Worm (Caenorhabditis elegans) whole organism, L1 larva: Measurements from ENCODE around the gene his-32.

Experiments
- C16A3.4 ChIP-seq: fragments of 150-350 bp; optimal IDR thresholded peaks from 2 replicates; lab custom pipeline; 2014; ENCODE audit warnings: missing biosample characterization, missing genetic modification characterization
- C34B4.2 ChIP-seq: sonication (generic microtip); optimal IDR thresholded peaks from 2 replicates; lab custom pipeline; 2017; ENCODE audit warnings: mild to moderate bottlenecking, missing genetic modification characterization, missing compliant biosample characterization
- aha-1 ChIP-seq: fragments of 150-350 bp; optimal IDR thresholded peaks from 2 replicates; lab custom pipeline; 2014; ENCODE audit warnings: missing biosample characterization, missing genetic modification characterization
- ama-1 ChIP-seq: fragments of 150-350 bp; optimal IDR thresholded peaks from 2 replicates; lab custom pipeline; 2014
- ceh-63 ChIP-seq: fragments of 200-800 bp; sonication (Bioruptor generic); optimal IDR thresholded peaks from 2 replicates; lab custom pipeline; 2018; ENCODE audit warnings: mild to moderate bottlenecking, missing genetic modification characterization, missing compliant biosample characterization
- ceh-8 ChIP-seq: fragments of 200-800 bp; sonication (Bioruptor generic); optimal IDR thresholded peaks from 2 replicates; lab custom pipeline; 2018; ENCODE audit warnings: mild to moderate bottlenecking, missing genetic modification characterization, moderate library complexity, missing compliant biosample characterization
- ceh-88 ChIP-seq: fragments of 200-800 bp; sonication (Bioruptor generic); IDR thresholded peaks from 2 replicates; pipeline ENCODE4 v1.3.6; 2022; ENCODE audit warnings: missing genetic modification characterization, missing compliant biosample characterization
- ces-1 ChIP-seq: fragments of 150-350 bp; optimal IDR thresholded peaks from 2 replicates; lab custom pipeline; 2014; ENCODE audit warnings: missing biosample characterization, missing genetic modification reagents, missing genetic modification characterization
- dpl-1 ChIP-seq, 3 experiments: fragments of 150-350 bp in 2 of 3; sonication (generic microtip) in 1 of 3; optimal IDR thresholded peaks; 2 replicates each; lab custom pipeline; 2014 to 2017; ENCODE audit warnings: missing biosample characterization in 3 of 3, missing genetic modification characterization in 3 of 3, missing genetic modification reagents in 3 of 3
- dsc-1 ChIP-seq: sonication (generic microtip); optimal IDR thresholded peaks from 2 replicates; lab custom pipeline; 2016; ENCODE audit warnings: mild to moderate bottlenecking, missing genetic modification characterization, missing compliant biosample characterization
- egl-13 ChIP-seq: sonication (generic microtip); optimal IDR thresholded peaks from 2 replicates; lab custom pipeline; 2016; ENCODE audit warnings: missing genotype, missing genetic modification reagents, missing genetic modification characterization, missing compliant biosample characterization
- elt-3 ChIP-seq, 6 experiments: fragments of 150-350 bp in 1 of 6; sonication (generic microtip); optimal IDR thresholded peaks; 2 replicates each; lab custom pipeline; 2017 to 2018; ENCODE audit warnings: missing biosample characterization in 6 of 6, missing genetic modification characterization in 6 of 6, inconsistent platforms in 1 of 6
- ets-5 ChIP-seq: fragments of 200-800 bp; sonication (Bioruptor generic); IDR thresholded peaks from 2 replicates; pipeline ENCODE4 v1.3.6; 2022; ENCODE audit warnings: missing genetic modification characterization, missing compliant biosample characterization
- fos-1 ChIP-seq: fragments of 150-350 bp; optimal IDR thresholded peaks from 2 replicates; lab custom pipeline; 2014; ENCODE audit warnings: missing biosample characterization, missing genetic modification characterization
- hpl-2 ChIP-seq: fragments of 150-350 bp; optimal IDR thresholded peaks from 2 replicates; lab custom pipeline; 2014; ENCODE audit warnings: missing biosample characterization, missing genetic modification reagents, missing genetic modification characterization
- irx-1 ChIP-seq: sonication (generic microtip); optimal IDR thresholded peaks from 2 replicates; lab custom pipeline; 2016; ENCODE audit warnings: missing genetic modification characterization, missing compliant biosample characterization
- lin-14 ChIP-seq: fragments of 200-800 bp; sonication (Bioruptor generic); optimal IDR thresholded peaks from 2 replicates; lab custom pipeline; 2018; ENCODE audit warnings: mild to moderate bottlenecking, missing genetic modification characterization, moderate library complexity, missing compliant biosample characterization
- lin-39 ChIP-seq: fragments of 150-350 bp; optimal IDR thresholded peaks from 2 replicates; lab custom pipeline; 2014; ENCODE audit warnings: missing biosample characterization, missing genetic modification reagents, missing genetic modification characterization
- lir-3 ChIP-seq: sonication (generic microtip); optimal IDR thresholded peaks from 2 replicates; lab custom pipeline; 2016; ENCODE audit warnings: mild to moderate bottlenecking, missing genetic modification characterization, moderate library complexity, missing compliant biosample characterization; ENCODE audit not compliant: poor library complexity
- lsy-2 ChIP-seq, 2 experiments: fragments of 150-350 bp; optimal IDR thresholded peaks; 2 replicates each; lab custom pipeline; 2014; ENCODE audit warnings: missing biosample characterization in 2 of 2, missing genetic modification characterization in 2 of 2
- mdl-1 ChIP-seq, 2 experiments: fragments of 150-350 bp; optimal IDR thresholded peaks; 2 replicates each; lab custom pipeline; 2014 to 2017; ENCODE audit warnings: missing biosample characterization in 2 of 2, missing genetic modification characterization in 2 of 2, inconsistent platforms in 1 of 2
- mef-2 ChIP-seq: fragments of 150-350 bp; optimal IDR thresholded peaks from 2 replicates; lab custom pipeline; 2014; ENCODE audit warnings: missing biosample characterization, missing genetic modification characterization
- nhr-12 ChIP-seq: sonication (generic microtip); optimal IDR thresholded peaks from 2 replicates; lab custom pipeline; 2017; ENCODE audit warnings: missing biosample characterization, missing genetic modification characterization
- nhr-28 ChIP-seq: fragments of 150-350 bp; optimal IDR thresholded peaks from 2 replicates; lab custom pipeline; 2014; ENCODE audit warnings: missing biosample characterization, missing genetic modification characterization
- nhr-47 ChIP-seq: sonication (generic microtip); optimal IDR thresholded peaks from 2 replicates; lab custom pipeline; 2016; ENCODE audit warnings: mild to moderate bottlenecking, missing genetic modification characterization, moderate library complexity, missing compliant biosample characterization
- nhr-76 ChIP-seq: sonication (generic microtip); optimal IDR thresholded peaks from 2 replicates; lab custom pipeline; 2017; ENCODE audit warnings: missing biosample characterization, missing genetic modification characterization
- nhr-84 ChIP-seq: sonication (generic microtip); optimal IDR thresholded peaks from 2 replicates; lab custom pipeline; 2017; ENCODE audit warnings: missing biosample characterization, missing genetic modification characterization
- pag-3 ChIP-seq: sonication (generic microtip); optimal IDR thresholded peaks from 2 replicates; lab custom pipeline; 2017; ENCODE audit warnings: missing genetic modification characterization, mild to moderate bottlenecking, missing compliant biosample characterization, antibody characterized with exemption, borderline replicate concordance; ENCODE audit not compliant: insufficient read depth
- pax-3 ChIP-seq: fragments of 200-800 bp; sonication (Bioruptor generic); optimal IDR thresholded peaks from 2 replicates; lab custom pipeline; 2018; ENCODE audit warnings: mild to moderate bottlenecking, missing genetic modification characterization, moderate library complexity, missing compliant biosample characterization
- pqm-1 ChIP-seq: sonication (generic microtip); optimal IDR thresholded peaks from 3 replicates; lab custom pipeline; 2017; ENCODE audit warnings: missing biosample characterization, missing genetic modification characterization
- skn-1 ChIP-seq: fragments of 150-350 bp; optimal IDR thresholded peaks from 2 replicates; lab custom pipeline; 2014; ENCODE audit warnings: missing biosample characterization, missing genetic modification characterization
- snpc-4 ChIP-seq: fragments of 150-350 bp; optimal IDR thresholded peaks from 2 replicates; lab custom pipeline; 2014; ENCODE audit warnings: missing biosample characterization, missing genetic modification characterization
- snu-23 ChIP-seq: sonication (generic microtip); optimal IDR thresholded peaks from 2 replicates; lab custom pipeline; 2016; ENCODE audit warnings: missing genetic modification characterization, missing compliant biosample characterization
- sox-4 ChIP-seq: sonication (generic microtip); optimal IDR thresholded peaks from 2 replicates; lab custom pipeline; 2016; ENCODE audit warnings: missing genetic modification characterization, missing compliant biosample characterization
- sup-37 ChIP-seq: fragments of 200-800 bp; sonication (Bioruptor generic); optimal IDR thresholded peaks from 2 replicates; lab custom pipeline; 2018; ENCODE audit warnings: mild to moderate bottlenecking, missing genetic modification characterization, missing compliant biosample characterization
- tbx-2 ChIP-seq: sonication (generic microtip); optimal IDR thresholded peaks from 2 replicates; lab custom pipeline; 2016; ENCODE audit warnings: missing genetic modification characterization, missing compliant biosample characterization
- tlp-1 ChIP-seq: fragments of 150-350 bp; optimal IDR thresholded peaks from 2 replicates; lab custom pipeline; 2014; ENCODE audit warnings: missing biosample characterization, missing genetic modification characterization
- unc-30 ChIP-seq: sonication (generic microtip); optimal IDR thresholded peaks from 2 replicates; lab custom pipeline; 2017; ENCODE audit warnings: missing biosample characterization, missing genetic modification characterization
- unc-86 ChIP-seq: sonication (generic microtip); optimal IDR thresholded peaks from 2 replicates; lab custom pipeline; 2016; ENCODE audit warnings: missing genetic modification characterization, missing compliant biosample characterization
- xbp-1 ChIP-seq: sonication (generic microtip); optimal IDR thresholded peaks from 2 replicates; lab custom pipeline; 2016; ENCODE audit warnings: missing genetic modification characterization, missing compliant biosample characterization
- zag-1 ChIP-seq: fragments of 150-350 bp; optimal IDR thresholded peaks from 2 replicates; lab custom pipeline; 2014; ENCODE audit warnings: missing biosample characterization, missing genetic modification characterization
- ztf-4 ChIP-seq: fragments of 150-350 bp; optimal IDR thresholded peaks from 2 replicates; lab custom pipeline; 2014; ENCODE audit warnings: missing biosample characterization, missing genetic modification characterization

Gene his-32

ce11 chrIV:8333554-8333953 lies 551 bp upstream of the his-32 start:
- TF ChIP-seq irx-1 (no peak), lin-14 (GFP tag; lab: Kevin White, UChicago) (no peak), ceh-63 (no peak), skn-1 (no peak)

ce11 chrIV:8333954-8333987 lies 334 bp upstream of the his-32 start, which contains the start of gene his-31:
TSS of gene his-31 (minus strand) at chrIV:8333983.
- TF ChIP-seq ces-1 (GFP tag; lab: Kevin White, UChicago) (no peak), nhr-28 (tag; lab: Kevin White, UChicago) (no peak), sup-37 (GFP tag; lab: Kevin White, UChicago) (no peak), mef-2 (tag; lab: Kevin White, UChicago) (no peak), C16A3.4 (tag; lab: Kevin White, UChicago) (no peak), C34B4.2 (tag; lab: Kevin White, UChicago) (no peak), aha-1 (tag; lab: Kevin White, UChicago) (no peak), pag-3 (no peak), nhr-47 (tag; lab: Kevin White, UChicago) (no peak), mdl-1 (tag; optimal IDR thresholded peaks at IDR 0.05; lab: Kevin White, UChicago) (no peak)
- TF ChIP-seq, all 84 proteins: peak for 0

- no peak for TF ChIP-seq ets-5 (GFP tag; lab: Robert Waterston, UW)
- no peak for TF ChIP-seq unc-30 (tag; lab: Kevin White, UChicago)
- TF ChIP-seq ztf-4 = no peak
- TF ChIP-seq zag-1 = no peak
- no peak for TF ChIP-seq dpl-1 (GFP tag; optimal IDR thresholded peaks at IDR 0.05; lab: Kevin White, UChicago)
Measured at ce11 chrIV:8339636-8340035, 5.5 kb downstream of the his-32 start, which contains the start of gene lgc-6. TSS of gene lgc-6 (plus strand) at chrIV:8339936.

ce11 chrIV:8342385-8342784 lies 8.3 kb downstream of the his-32 start, which contains the start of gene lgc-5:
TSS of gene lgc-5 (plus strand) at chrIV:8342685.
- TF ChIP-seq ceh-8 (no peak), lin-39 (tag; lab: Kevin White, UChicago) (no peak), fos-1 (tag; lab: Kevin White, UChicago) (no peak), ces-1 (GFP tag; lab: Kevin White, UChicago) (no peak), tbx-2 (tag; lab: Kevin White, UChicago) (no peak), sup-37 (GFP tag; lab: Kevin White, UChicago) (no peak), elt-3 (tag; optimal IDR thresholded peaks at IDR 0.05; lab: Kevin White, UChicago) (no peak)

- TF ChIP-seq pqm-1 (tag; lab: Kevin White, UChicago) (no peak), nhr-12 (tag; lab: Kevin White, UChicago) (no peak), tlp-1 (tag; lab: Kevin White, UChicago) (no peak), xbp-1 (no peak), egl-13 (tag; lab: Kevin White, UChicago) (no peak), snu-23 (GFP tag; lab: Kevin White, UChicago) (no peak), mdl-1 (tag; optimal IDR thresholded peaks at IDR 0.05; lab: Kevin White, UChicago) (no peak), nhr-84 (tag; lab: Kevin White, UChicago) (no peak), snpc-4 (tag; lab: Kevin White, UChicago) (no peak), nhr-47 (tag; lab: Kevin White, UChicago) (no peak), lsy-2 (tag; optimal IDR thresholded peaks at IDR 0.05; lab: Kevin White, UChicago) (no peak), ama-1 (lab: Kevin White, UChicago) (no peak), ceh-63 (no peak), pag-3 (no peak)
Measured at ce11 chrIV:8345518-8345917, 11.4 kb downstream of the his-32 start, which contains the start of gene F17E9.5. TSS of gene F17E9.5 (plus strand) at chrIV:8345818.

ce11 chrIV:8347051-8347450 lies 12.9 kb downstream of the his-32 start, which contains the start of the genes F17E9.18 and F17E9.15:
TSS of gene F17E9.18 (minus strand) at chrIV:8347151.
TSS of gene F17E9.15 (plus strand) at chrIV:8347418.
- TF ChIP-seq hpl-2 (no peak), irx-1 (no peak), lir-3 (tag; lab: Kevin White, UChicago) (no peak), lin-39 (tag; lab: Kevin White, UChicago) (no peak), sox-4 (no peak), ceh-88 (GFP tag; lab: Robert Waterston, UW) (no peak), pax-3 (no peak), dpl-1 (GFP tag; optimal IDR thresholded peaks at IDR 0.05; lab: Kevin White, UChicago) (no peak), unc-86 (no peak), dsc-1 (no peak), nhr-76 (tag; lab: Kevin White, UChicago) (no peak)
